Worm (Caenorhabditis elegans) whole organism, young adult: Measurements from ENCODE around the gene M163.11.

ENCODE experiments used
- B0019.2 ChIP-seq: fragments of 200-800 bp; sonication (Bioruptor generic); conservative IDR thresholded peaks from 2 replicates; pipeline ENCODE4 v1.3.6; 2022; ENCODE audit warnings: missing genetic modification reagents, missing genetic modification characterization, missing compliant biosample characterization
- B0261.1 ChIP-seq: sonication (generic microtip); optimal IDR thresholded peaks from 2 replicates; lab custom pipeline; 2016; ENCODE audit warnings: mild to moderate bottlenecking, missing genetic modification characterization, moderate library complexity, missing compliant biosample characterization
- C06A6.2 ChIP-seq: fragments of 200-800 bp; sonication (Bioruptor generic); conservative IDR thresholded peaks from 2 replicates; pipeline ENCODE4 v1.3.6; 2022; ENCODE audit warnings: missing genetic modification characterization, missing compliant biosample characterization
- F22D6.2 ChIP-seq: sonication (generic microtip); optimal IDR thresholded peaks from 2 replicates; lab custom pipeline; 2016; ENCODE audit warnings: mild to moderate bottlenecking, missing genetic modification characterization, missing compliant biosample characterization
- F49E8.2 ChIP-seq: sonication (generic microtip); optimal IDR thresholded peaks from 3 replicates; lab custom pipeline; 2017; ENCODE audit warnings: missing genetic modification characterization, mild to moderate bottlenecking, missing compliant biosample characterization, antibody characterized with exemption, moderate library complexity; ENCODE audit not compliant: insufficient read depth
- F52B5.7 ChIP-seq: sonication (generic microtip); optimal IDR thresholded peaks from 2 replicates; lab custom pipeline; 2016; ENCODE audit warnings: mild to moderate bottlenecking, missing genetic modification characterization, missing compliant biosample characterization
- akir-1 ChIP-seq: fragments of 200-800 bp; sonication (Bioruptor generic); optimal IDR thresholded peaks from 2 replicates; lab custom pipeline; 2018; ENCODE audit warnings: mild to moderate bottlenecking, missing genetic modification characterization, moderate library complexity, missing compliant biosample characterization
- ama-1 ChIP-seq, 3 experiments: fragments of 150-350 bp in 1 of 3; sonication (generic microtip) in 2 of 3; optimal IDR thresholded peaks; 2 replicates each; lab custom pipeline; 2014 to 2018; ENCODE audit warnings: missing biosample characterization in 2 of 3, missing genetic modification characterization in 2 of 3, missing genetic modification reagents in 2 of 3
- aptf-3 ChIP-seq: fragments of 200-800 bp; sonication (Bioruptor generic); IDR thresholded peaks from 2 replicates; pipeline ENCODE4 v1.3.6; 2022; ENCODE audit warnings: missing genetic modification characterization, missing compliant biosample characterization
- atf-7 ChIP-seq: sonication (generic microtip); optimal IDR thresholded peaks from 2 replicates; lab custom pipeline; 2017; ENCODE audit warnings: mild to moderate bottlenecking, missing genetic modification characterization, missing compliant biosample characterization
- attf-3 ChIP-seq: fragments of 200-800 bp; sonication (Bioruptor generic); conservative IDR thresholded peaks from 2 replicates; pipeline ENCODE4 v1.3.6; 2022; ENCODE audit warnings: missing genetic modification reagents, missing genetic modification characterization, missing compliant biosample characterization
- attf-5 ChIP-seq: fragments of 200-800 bp; sonication (Bioruptor generic); optimal IDR thresholded peaks from 2 replicates; lab custom pipeline; 2018; ENCODE audit warnings: mild to moderate bottlenecking, missing genetic modification characterization, missing compliant biosample characterization
- bed-1 ChIP-seq: fragments of 200-800 bp; sonication (Bioruptor generic); IDR thresholded peaks from 2 replicates; pipeline ENCODE4 v1.3.6; 2022; ENCODE audit warnings: missing genetic modification reagents, missing genetic modification characterization, missing compliant biosample characterization
- bed-2 ChIP-seq: fragments of 200-800 bp; sonication (Bioruptor generic); IDR thresholded peaks from 2 replicates; pipeline ENCODE4 v1.3.6; 2022; ENCODE audit warnings: missing genetic modification reagents, missing genetic modification characterization, missing compliant biosample characterization
- ceh-27 ChIP-seq: fragments of 200-800 bp; sonication (Bioruptor generic); optimal IDR thresholded peaks from 2 replicates; lab custom pipeline; 2018; ENCODE audit warnings: mild to moderate bottlenecking, missing genetic modification characterization, moderate library complexity, missing compliant biosample characterization
- chd-7 ChIP-seq: sonication (generic microtip); optimal IDR thresholded peaks from 2 replicates; lab custom pipeline; 2016; ENCODE audit warnings: mild to moderate bottlenecking, missing genetic modification characterization, moderate library complexity, missing compliant biosample characterization
- dox-1 ChIP-seq: fragments of 200-800 bp; sonication (Bioruptor generic); IDR thresholded peaks from 2 replicates; pipeline ENCODE4 v1.3.6; 2022; ENCODE audit warnings: missing genetic modification reagents, missing genetic modification characterization, missing compliant biosample characterization
- efl-1 ChIP-seq: fragments of 150-350 bp; optimal IDR thresholded peaks from 2 replicates; lab custom pipeline; 2014; ENCODE audit warnings: missing biosample characterization, missing genetic modification reagents, missing genetic modification characterization
- ekl-4 ChIP-seq: fragments of 200-800 bp; sonication (Bioruptor generic); IDR thresholded peaks from 2 replicates; pipeline ENCODE4 v1.3.6; 2022; ENCODE audit warnings: missing genetic modification reagents, missing genetic modification characterization, missing compliant biosample characterization
- hlh-12 ChIP-seq: sonication (generic microtip); optimal IDR thresholded peaks from 2 replicates; lab custom pipeline; 2016; ENCODE audit warnings: missing genetic modification characterization, missing compliant biosample characterization
- let-607 ChIP-seq, 2 experiments: fragments of 200-800 bp in 1 of 2; sonication (Bioruptor generic) in 1 of 2; sonication (generic microtip) in 1 of 2; optimal IDR thresholded peaks; 2 replicates each; lab custom pipeline; 2016 to 2018; ENCODE audit warnings: mild to moderate bottlenecking in 2 of 2, missing compliant biosample characterization in 2 of 2, missing genetic modification characterization in 2 of 2, moderate library complexity in 2 of 2, missing genotype in 1 of 2
- lin-35 ChIP-seq, 3 experiments: fragments of 150-350 bp in 2 of 3; sonication (generic microtip) in 1 of 3; optimal IDR thresholded peaks; 2 replicates each; lab custom pipeline; 2014 to 2018; ENCODE audit warnings: missing biosample characterization in 3 of 3, missing genetic modification characterization in 3 of 3, missing genetic modification reagents in 3 of 3
- madf-3 ChIP-seq: fragments of 200-800 bp; sonication (Bioruptor generic); IDR thresholded peaks from 2 replicates; pipeline ENCODE4 v1.3.6; 2022; ENCODE audit warnings: missing genetic modification reagents, missing genetic modification characterization, missing compliant biosample characterization
- mel-28 ChIP-seq: sonication (generic microtip); optimal IDR thresholded peaks from 2 replicates; lab custom pipeline; 2016; ENCODE audit warnings: borderline replicate concordance, mild to moderate bottlenecking, missing genetic modification characterization, missing compliant biosample characterization
- mes-4 ChIP-seq: sonication (generic microtip); optimal IDR thresholded peaks from 2 replicates; lab custom pipeline; 2016; ENCODE audit warnings: missing genotype, missing genetic modification characterization, missing compliant biosample characterization
- nhr-27 ChIP-seq: fragments of 200-800 bp; sonication (Bioruptor generic); optimal IDR thresholded peaks from 2 replicates; lab custom pipeline; 2018; ENCODE audit warnings: mild to moderate bottlenecking, missing genetic modification characterization, moderate library complexity, missing compliant biosample characterization
- nhr-80 ChIP-seq: sonication (generic microtip); optimal IDR thresholded peaks from 2 replicates; lab custom pipeline; 2016; ENCODE audit warnings: missing genetic modification characterization, missing compliant biosample characterization
- snpc-1.3 ChIP-seq: sonication (generic microtip); optimal IDR thresholded peaks from 2 replicates; lab custom pipeline; 2017; ENCODE audit warnings: missing genetic modification characterization, mild to moderate bottlenecking, missing compliant biosample characterization, antibody characterized with exemption, moderate library complexity, missing genotype, missing genetic modification reagents; ENCODE audit not compliant: insufficient read depth
- snpc-4 ChIP-seq, 5 experiments: fragments of 150-350 bp in 1 of 5; sonication (generic microtip) in 4 of 5; optimal IDR thresholded peaks; 2 replicates each; lab custom pipeline; 2014 to 2018; ENCODE audit warnings: missing genetic modification characterization in 5 of 5, missing biosample characterization in 3 of 5, antibody characterized with exemption in 2 of 5, mild to moderate bottlenecking in 2 of 5, missing compliant biosample characterization in 2 of 5, missing genotype in 2 of 5, moderate library complexity in 2 of 5, missing genetic modification reagents in 1 of 5
- unc-62 ChIP-seq: fragments of 150-350 bp; optimal IDR thresholded peaks from 2 replicates; lab custom pipeline; 2014; ENCODE audit warnings: missing biosample characterization, missing genetic modification reagents, missing genetic modification characterization
- zfh-2 ChIP-seq: fragments of 200-800 bp; sonication (Bioruptor generic); conservative IDR thresholded peaks from 2 replicates; pipeline ENCODE4 v1.3.6; 2022; ENCODE audit warnings: missing genetic modification reagents, missing genetic modification characterization, missing compliant biosample characterization
- zim-3 ChIP-seq: sonication (generic microtip); optimal IDR thresholded peaks from 2 replicates; lab custom pipeline; 2017; ENCODE audit warnings: mild to moderate bottlenecking, missing genetic modification characterization, moderate library complexity, missing compliant biosample characterization
- ztf-18 ChIP-seq: sonication (generic microtip); optimal IDR thresholded peaks from 2 replicates; lab custom pipeline; 2016; ENCODE audit warnings: missing genotype, mild to moderate bottlenecking, missing genetic modification characterization, missing compliant biosample characterization
- ztf-25 ChIP-seq: fragments of 200-800 bp; sonication (Bioruptor generic); IDR thresholded peaks from 2 replicates; pipeline ENCODE4 v1.3.6; 2022; ENCODE audit warnings: missing genetic modification reagents, missing genetic modification characterization, missing compliant biosample characterization
- ztf-28 ChIP-seq: fragments of 200-800 bp; sonication (Bioruptor generic); IDR thresholded peaks from 2 replicates; pipeline ENCODE4 v1.3.6; 2022; ENCODE audit warnings: missing genetic modification reagents, missing genetic modification characterization, missing compliant biosample characterization

M163.11 gene

ce11 chrX:14510358-14510757 lies 31.2 kb downstream of the M163.11 start:
- TF ChIP-seq chd-7 (no peak), mes-4 (tag; lab: Kevin White, UChicago) (no peak), bed-2 (no peak), zim-3 (tag; lab: Kevin White, UChicago) (no peak), nhr-27 (tag; lab: Kevin White, UChicago) (no peak), attf-5 (GFP tag; lab: Kevin White, UChicago) (no peak), F52B5.7 (tag; lab: Kevin White, UChicago) (no peak), unc-62 (GFP tag; lab: Kevin White, UChicago) (no peak), B0261.1 (tag; lab: Kevin White, UChicago) (no peak), let-607 (tag; optimal IDR thresholded peaks at IDR 0.05; lab: Kevin White, UChicago) (no peak), akir-1 (GFP tag; lab: Kevin White, UChicago) (no peak)

- TF ChIP-seq attf-3 (GFP tag; lab: Robert Waterston, UW) (no peak), lin-35 (GFP tag; optimal IDR thresholded peaks at IDR 0.05; lab: Kevin White, UChicago) (no peak), zim-3 (tag; lab: Kevin White, UChicago) (no peak), atf-7 (tag; lab: Kevin White, UChicago) (no peak), ztf-18 (no peak)
These were observed 33.6 kb downstream of the M163.11 start, which contains the start of gene fbxa-141 for ce11 chrX:14512817-14513216. TSS of gene fbxa-141 (minus strand) at chrX:14512917.

DNA sequence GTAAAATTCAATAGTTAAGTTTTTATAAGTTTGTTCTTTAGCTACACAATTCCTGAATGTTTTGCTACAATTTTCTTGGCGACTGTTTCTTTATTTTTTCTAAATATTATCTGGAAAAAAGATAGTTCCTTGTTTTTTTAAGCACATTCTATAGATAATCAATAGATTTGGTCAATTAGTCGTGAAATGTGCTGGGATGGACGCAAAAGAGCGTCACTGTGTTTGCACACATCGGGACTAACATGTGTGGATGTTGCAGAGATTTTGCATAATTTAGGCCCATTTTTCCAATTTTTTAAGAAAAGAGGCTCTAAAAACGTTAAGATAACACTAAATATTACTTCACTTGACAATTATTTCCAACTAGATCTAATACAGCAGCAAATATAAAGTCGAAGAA lies 34.3 kb downstream of the M163.11 start:
- TF ChIP-seq madf-3 (GFP tag; lab: Robert Waterston, UW), result no peak
- TF ChIP-seq mel-28 (tag; lab: Kevin White, UChicago), result no peak
- TF ChIP-seq B0019.2 (GFP tag; lab: Robert Waterston, UW), result no peak
- TF ChIP-seq snpc-1.3 (tag; lab: Kevin White, UChicago), result no peak
- no peak for TF ChIP-seq ekl-4
- no peak for TF ChIP-seq mes-4 (tag; lab: Kevin White, UChicago)
- TF ChIP-seq ztf-28, result no peak
- TF ChIP-seq ztf-18, result no peak
- no peak for TF ChIP-seq dox-1 (GFP tag; lab: Robert Waterston, UW)
- no peak for TF ChIP-seq F22D6.2 (tag; lab: Kevin White, UChicago)
- TF ChIP-seq F49E8.2 (tag; lab: Kevin White, UChicago), result no peak
- no peak for TF ChIP-seq aptf-3 (GFP tag; lab: Robert Waterston, UW)
- TF ChIP-seq ztf-25, result no peak
- TF ChIP-seq, all 124 proteins: peak for 0

ce11 chrX:14515028-14515427 lies 35.9 kb downstream of the M163.11 start, which contains the start of gene gcsh-1:
TSS of gene gcsh-1 (minus strand) at chrX:14515073.
- TF ChIP-seq efl-1, result no peak
- peak; percentile 66 for TF ChIP-seq nhr-80 (tag; lab: Kevin White, UChicago)
- TF ChIP-seq, all 124 proteins: peak for 1

DNA sequence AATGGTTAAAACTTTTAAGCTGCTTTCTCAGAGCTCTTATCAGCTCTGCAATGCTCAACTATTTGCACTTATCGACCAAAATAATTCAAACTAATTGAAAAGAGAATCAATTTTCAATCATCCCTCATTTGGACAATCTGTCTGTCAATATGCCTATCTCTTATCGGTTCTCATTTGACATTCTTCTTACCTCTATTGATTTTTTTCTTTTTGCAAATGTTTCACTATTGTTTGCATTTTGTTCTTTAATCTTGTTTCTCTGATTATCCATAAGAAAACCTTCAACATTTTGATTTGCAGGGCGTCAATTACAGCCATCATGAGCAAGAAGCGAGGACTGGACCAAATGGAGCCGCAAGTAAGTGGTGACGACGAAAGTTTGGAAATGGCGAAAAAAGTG lies 37.4 kb downstream of the M163.11 start, which contains the start of gene D1025.10:
Gene D1025.10, plus strand, starts transcription at position 301 of the 400 bp plus-strand sequence.
- peak; percentile 20 for TF ChIP-seq nhr-80 (tag; lab: Kevin White, UChicago)
- TF ChIP-seq hlh-12 (tag; lab: Kevin White, UChicago), result no peak

DNA sequence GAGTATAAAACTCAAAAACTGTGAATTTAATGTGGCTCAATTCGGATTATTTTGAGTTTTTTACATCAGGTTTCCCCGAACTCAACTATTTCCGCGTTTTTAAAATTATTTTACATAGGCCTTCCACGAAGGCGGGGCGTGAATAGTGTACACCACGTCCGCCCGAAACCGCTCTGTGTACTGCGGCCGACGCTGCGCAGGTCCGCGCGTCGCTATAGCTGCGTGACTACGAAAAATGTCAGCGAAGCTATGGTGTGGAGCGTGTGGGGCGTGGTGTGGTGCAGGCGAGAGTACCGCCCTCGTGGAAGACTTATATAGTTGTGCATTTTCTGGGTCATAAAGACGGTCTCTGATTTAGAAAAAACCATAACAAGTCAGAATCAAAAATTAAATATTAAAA lies 38.7 kb downstream of the M163.11 start:
- TF ChIP-seq bed-1 (no peak), snpc-4 (GFP tag; optimal IDR thresholded peaks at IDR 0.05; lab: Kevin White, UChicago) (no peak), snpc-4 (tag; optimal IDR thresholded peaks at IDR 0.05; lab: Kevin White, UChicago) (peak in 2 of 4 experiments; percentile 41 to 66), ama-1 (optimal IDR thresholded peaks at IDR 0.05; lab: Kevin White, UChicago) (no peak), ama-1 (GFP tag; optimal IDR thresholded peaks at IDR 0.05; lab: Kevin White, UChicago) (no peak), zfh-2 (GFP tag; lab: Robert Waterston, UW) (peak; percentile 60; the same call in 1 of the 2 replicates), C06A6.2 (no peak), ceh-27 (no peak)
